Fruit fly (Drosophila melanogaster) whole organism, prepupa: ENCODE data around the gene Kpc1.

Experiments used
- Blimp-1 ChIP-seq: fragments of 200-800 bp; sonication (Bioruptor generic); optimal IDR thresholded peaks from 3 replicates; lab custom pipeline; 2017; ENCODE audit warnings: missing biosample characterization, missing genetic modification characterization, mild to moderate bottlenecking, moderate library complexity, missing genetic modification reagents
- CG10631 ChIP-seq: fragments of 200-800 bp; sonication (Bioruptor generic); optimal IDR thresholded peaks from 2 replicates; lab custom pipeline; 2016; ENCODE audit warnings: missing biosample characterization, missing genetic modification characterization
- CG10669 ChIP-seq: fragments of 200-800 bp; sonication (Bioruptor generic); optimal IDR thresholded peaks from 3 replicates; lab custom pipeline; 2018; ENCODE audit warnings: missing biosample characterization, mild to moderate bottlenecking, missing genetic modification characterization, moderate library complexity
- CG11294 ChIP-seq: fragments of 200-800 bp; sonication (Bioruptor generic); IDR thresholded peaks from 2 replicates; pipeline ENCODE4 v1.3.6; 2022; ENCODE audit warnings: missing biosample characterization, missing genetic modification characterization
- CG11762 ChIP-seq: fragments of 200-800 bp; sonication (Bioruptor generic); optimal IDR thresholded peaks from 3 replicates; lab custom pipeline; 2016; ENCODE audit warnings: missing biosample characterization, missing genetic modification characterization; ENCODE audit not compliant: insufficient read depth
- CG16779 ChIP-seq: fragments of 200-800 bp; sonication (Bioruptor generic); optimal IDR thresholded peaks from 3 replicates; lab custom pipeline; 2017; ENCODE audit warnings: missing biosample characterization, mild to moderate bottlenecking, missing genetic modification characterization
- CG3032 ChIP-seq: fragments of 200-800 bp; optimal IDR thresholded peaks from 2 replicates; lab custom pipeline; 2019; ENCODE audit warnings: missing biosample characterization, mild to moderate bottlenecking, missing genetic modification characterization, moderate library complexity
- CG31627 ChIP-seq: fragments of 200-800 bp; sonication (Bioruptor generic); optimal IDR thresholded peaks from 3 replicates; lab custom pipeline; 2016; ENCODE audit warnings: missing biosample characterization, missing genetic modification characterization
- CG32006 ChIP-seq: fragments of 200-800 bp; sonication (Bioruptor generic); optimal IDR thresholded peaks from 3 replicates; lab custom pipeline; 2017; ENCODE audit warnings: missing biosample characterization, mild to moderate bottlenecking, missing genetic modification characterization
- CG34406 ChIP-seq: fragments of 200-800 bp; sonication (Bioruptor generic); optimal IDR thresholded peaks from 3 replicates; lab custom pipeline; 2016; ENCODE audit warnings: missing biosample characterization, missing genetic modification characterization
- CG6163 ChIP-seq: fragments of 200-800 bp; sonication (Bioruptor generic); IDR thresholded peaks from 3 replicates; pipeline ENCODE4 v1.3.6; 2022; ENCODE audit warnings: missing biosample characterization, missing genetic modification characterization
- CG6808 ChIP-seq: fragments of 200-800 bp; sonication (Bioruptor generic); optimal IDR thresholded peaks from 3 replicates; lab custom pipeline; 2017; ENCODE audit warnings: missing biosample characterization, missing genetic modification characterization, mild to moderate bottlenecking, moderate library complexity, missing genetic modification reagents
- CG6854 ChIP-seq: fragments of 200-800 bp; sonication (Bioruptor generic); optimal IDR thresholded peaks from 2 replicates; lab custom pipeline; 2017; ENCODE audit warnings: missing biosample characterization, mild to moderate bottlenecking, missing genetic modification characterization
- CG7368 ChIP-seq: fragments of 200-800 bp; sonication (Bioruptor generic); optimal IDR thresholded peaks from 3 replicates; lab custom pipeline; 2016; ENCODE audit warnings: missing biosample characterization, missing genetic modification characterization
- CG8319 ChIP-seq: fragments of 200-800 bp; sonication (Bioruptor generic); optimal IDR thresholded peaks from 3 replicates; lab custom pipeline; 2016; ENCODE audit warnings: missing biosample characterization, missing genetic modification characterization
- CG8632 ChIP-seq: fragments of 200-800 bp; sonication (Bioruptor generic); optimal IDR thresholded peaks from 3 replicates; lab custom pipeline; 2016; ENCODE audit warnings: missing biosample characterization, missing genetic modification characterization
- CG9139 ChIP-seq: fragments of 200-800 bp; sonication (Bioruptor generic); optimal IDR thresholded peaks from 3 replicates; lab custom pipeline; 2017; ENCODE audit warnings: missing biosample characterization, mild to moderate bottlenecking, missing genetic modification characterization
- Eip75B ChIP-seq: fragments of 200-800 bp; sonication (Bioruptor generic); optimal IDR thresholded peaks from 3 replicates; lab custom pipeline; 2016; ENCODE audit warnings: missing biosample characterization, missing genetic modification characterization
- Eip78C ChIP-seq: fragments of 200-800 bp; sonication (Bioruptor generic); peaks from one replicate; lab custom pipeline; 2016; ENCODE audit warnings: missing biosample characterization, missing genetic modification characterization
- Ets21C ChIP-seq: fragments of 200-800 bp; sonication (Bioruptor generic); optimal IDR thresholded peaks from 3 replicates; lab custom pipeline; 2016; ENCODE audit warnings: missing biosample characterization, missing genetic modification characterization
- Ets96B ChIP-seq: fragments of 200-800 bp; optimal IDR thresholded peaks from 2 replicates; lab custom pipeline; 2019; ENCODE audit warnings: missing biosample characterization, mild to moderate bottlenecking, missing genetic modification characterization, moderate library complexity
- Gug ChIP-seq: fragments of 200-800 bp; sonication (Bioruptor generic); IDR thresholded peaks from 2 replicates; pipeline ENCODE4 v1.3.6; 2022; ENCODE audit warnings: missing biosample characterization, missing genetic modification characterization
- Hr38 ChIP-seq: sonication (Bioruptor generic); optimal IDR thresholded peaks from 2 replicates; lab custom pipeline; 2016; ENCODE audit warnings: missing biosample characterization, missing genetic modification characterization
- Hr39 ChIP-seq: fragments of 200-800 bp; sonication (Bioruptor generic); optimal IDR thresholded peaks from 2 replicates; lab custom pipeline; 2016; ENCODE audit warnings: missing biosample characterization, missing genetic modification characterization
- Met ChIP-seq: fragments of 200-800 bp; sonication (Bioruptor generic); optimal IDR thresholded peaks from 3 replicates; lab custom pipeline; 2016; ENCODE audit warnings: missing biosample characterization, missing genetic modification characterization
- OdsH ChIP-seq: fragments of 200-800 bp; sonication (Bioruptor generic); optimal IDR thresholded peaks from 3 replicates; lab custom pipeline; 2016; ENCODE audit warnings: missing biosample characterization, missing genetic modification characterization
- Smox ChIP-seq: fragments of 200-800 bp; sonication (Bioruptor generic); optimal IDR thresholded peaks from 3 replicates; lab custom pipeline; 2016; ENCODE audit warnings: missing biosample characterization, missing genetic modification characterization
- Sox15 ChIP-seq: fragments of 200-800 bp; sonication (Bioruptor generic); optimal IDR thresholded peaks from 3 replicates; lab custom pipeline; 2016; ENCODE audit warnings: missing biosample characterization, missing genetic modification characterization
- achi ChIP-seq: fragments of 200-800 bp; sonication (Bioruptor generic); optimal IDR thresholded peaks from 3 replicates; lab custom pipeline; 2016; ENCODE audit warnings: missing biosample characterization, missing genetic modification characterization
- cyc ChIP-seq: fragments of 200-800 bp; sonication (Bioruptor generic); optimal IDR thresholded peaks from 3 replicates; lab custom pipeline; 2016; ENCODE audit warnings: missing biosample characterization, missing genetic modification characterization
- dac ChIP-seq: fragments of 200-800 bp; sonication (Bioruptor generic); optimal IDR thresholded peaks from 2 replicates; lab custom pipeline; 2017; ENCODE audit warnings: missing biosample characterization, mild to moderate bottlenecking, missing genetic modification characterization
- dsx ChIP-seq: fragments of 200-800 bp; optimal IDR thresholded peaks from 3 replicates; lab custom pipeline; 2019; ENCODE audit warnings: missing biosample characterization, mild to moderate bottlenecking, missing genetic modification characterization, moderate library complexity; ENCODE audit not compliant: poor library complexity, severe bottlenecking
- eg ChIP-seq: fragments of 200-800 bp; sonication (Bioruptor generic); IDR thresholded peaks from 3 replicates; pipeline ENCODE4 v1.3.6; 2022; ENCODE audit warnings: missing biosample characterization, missing genetic modification characterization
- esn ChIP-seq: fragments of 200-800 bp; sonication (Bioruptor generic); optimal IDR thresholded peaks from 2 replicates; lab custom pipeline; 2016; ENCODE audit warnings: missing biosample characterization, mild to moderate bottlenecking, missing genetic modification characterization, moderate library complexity
- fd85E ChIP-seq: fragments of 200-800 bp; sonication (Bioruptor generic); optimal IDR thresholded peaks from 3 replicates; lab custom pipeline; 2016; ENCODE audit warnings: missing biosample characterization, missing genetic modification characterization
- fkh ChIP-seq: fragments of 200-800 bp; sonication (Bioruptor generic); optimal IDR thresholded peaks from 3 replicates; lab custom pipeline; 2017; ENCODE audit warnings: missing biosample characterization, mild to moderate bottlenecking, missing genetic modification characterization, moderate library complexity
- net ChIP-seq: fragments of 200-800 bp; sonication (Bioruptor generic); optimal IDR thresholded peaks from 3 replicates; lab custom pipeline; 2016; ENCODE audit warnings: missing biosample characterization, missing genetic modification characterization
- pdm3 ChIP-seq: fragments of 200-800 bp; sonication (Bioruptor generic); optimal IDR thresholded peaks from 3 replicates; lab custom pipeline; 2016; ENCODE audit warnings: missing biosample characterization, missing genetic modification characterization
- salr ChIP-seq, 2 experiments: fragments of 200-800 bp; sonication (Bioruptor generic); optimal IDR thresholded peaks; 3 replicates each; lab custom pipeline; 2016 to 2018; ENCODE audit warnings: missing biosample characterization in 2 of 2, missing genetic modification characterization in 2 of 2, mild to moderate bottlenecking in 1 of 2
- spab ChIP-seq: fragments of 200-800 bp; sonication (Bioruptor generic); optimal IDR thresholded peaks from 2 replicates; lab custom pipeline; 2017; ENCODE audit warnings: missing biosample characterization, mild to moderate bottlenecking, missing genetic modification characterization, missing genetic modification reagents
- svp ChIP-seq: fragments of 200-800 bp; sonication (Bioruptor generic); peaks from one replicate; lab custom pipeline; 2016; ENCODE audit warnings: missing biosample characterization, missing genetic modification characterization
- topi ChIP-seq: fragments of 200-800 bp; sonication (Bioruptor generic); optimal IDR thresholded peaks from 3 replicates; lab custom pipeline; 2016; ENCODE audit warnings: missing biosample characterization, missing genetic modification characterization
- vri ChIP-seq: fragments of 200-800 bp; sonication (Bioruptor generic); optimal IDR thresholded peaks from 3 replicates; lab custom pipeline; 2016; ENCODE audit warnings: missing biosample characterization, mild to moderate bottlenecking, missing genetic modification characterization

The Kpc1 gene

dm6 chr3R:15147038-15147744 lies 48.8 kb downstream of the Kpc1 start, which contains the start of gene Glys (continued):
- TF ChIP-seq CG8632 (GFP tag; lab: Kevin White, UChicago) (peak; percentile 50), fd85E (no peak), CG11294 (peak; percentile 25; the same call in 1 of the 2 replicates), pdm3 (peak; percentile 22), fkh (GFP tag; lab: Kevin White, UChicago) (peak; percentile 76), CG32006 (GFP tag; lab: Kevin White, UChicago) (peak; percentile 69), Ets96B (tag; lab: Kevin White, UChicago) (peak; percentile 65), CG6854 (GFP tag; lab: Kevin White, UChicago) (peak; percentile 62), OdsH (GFP tag; lab: Kevin White, UChicago) (peak; percentile 14), CG10631 (no peak), CG7368 (GFP tag; lab: Kevin White, UChicago) (peak; percentile 24), dsx (peak; percentile 56), spab (GFP tag; lab: Kevin White, UChicago) (peak; percentile 55), achi (peak; percentile 22), CG10669 (GFP tag; lab: Kevin White, UChicago) (peak; percentile 56), CG16779 (tag; lab: Kevin White, UChicago) (peak; percentile 76), CG8319 (GFP tag; lab: Kevin White, UChicago) (no peak), Met (GFP tag; lab: Kevin White, UChicago) (peak; percentile 31), net (peak; percentile 75), Eip75B (GFP tag; lab: Kevin White, UChicago) (peak; percentile 70), Blimp-1 (peak; percentile 8), topi (GFP tag; lab: Kevin White, UChicago) (peak; percentile 25)

dm6 chr3R:15146408-15147037 lies 49.5 kb downstream of the Kpc1 start:
- TF ChIP-seq Sox15 (no peak), salr (GFP tag; optimal IDR thresholded peaks at IDR 0.05; lab: Kevin White, UChicago) (no peak), CG6163 (GFP tag; lab: Robert Waterston, UW) (0 out of 3 replicates have a peak, but pooled peaks have one; percentile 18), svp (GFP tag; lab: Kevin White, UChicago) (peak; percentile 82), fkh (GFP tag; lab: Kevin White, UChicago) (peak; percentile 19), CG31627 (GFP tag; lab: Kevin White, UChicago) (no peak), pdm3 (no peak), Blimp-1 (peak; percentile 3), Ets21C (GFP tag; lab: Kevin White, UChicago) (no peak), Met (GFP tag; lab: Kevin White, UChicago) (no peak), CG16779 (tag; lab: Kevin White, UChicago) (no peak), CG3032 (tag; lab: Kevin White, UChicago) (no peak), CG6808 (GFP tag; lab: Kevin White, UChicago) (no peak), CG10631 (no peak), Hr38 (no peak), vri (no peak), Smox (GFP tag; lab: Kevin White, UChicago) (no peak), CG9139 (GFP tag; lab: Kevin White, UChicago) (no peak), topi (GFP tag; lab: Kevin White, UChicago) (no peak), dac (no peak), CG11294 (no peak), Eip78C (GFP tag; lab: Kevin White, UChicago) (peak; percentile 54), Hr39 (no peak), CG8319 (GFP tag; lab: Kevin White, UChicago) (no peak), CG11762 (no peak), CG6854 (GFP tag; lab: Kevin White, UChicago) (no peak), Eip75B (GFP tag; lab: Kevin White, UChicago) (no peak), cyc (GFP tag; lab: Kevin White, UChicago) (no peak), CG34406 (GFP tag; lab: Kevin White, UChicago) (no peak), esn (no peak), achi (no peak), Gug (GFP tag; lab: Robert Waterston, UW) (no peak), CG8632 (GFP tag; lab: Kevin White, UChicago) (no peak), eg (GFP tag; lab: Robert Waterston, UW) (no peak)
- TF ChIP-seq, all 60 proteins: peak for 5
